Worm (Caenorhabditis elegans): ENCODE results near the gene F35E12.10.

ce11 chrV:13739901-13740300, 8.7 kb downstream of the F35E12.10 start:
- TF ChIP-seq scrt-1 (GFP tag; IDR thresholded peaks at IDR 0.05): no peak
- no peak for TF ChIP-seq sea-1 (GFP tag; conservative IDR thresholded peaks at IDR 0.05)
